Fruit fly (Drosophila melanogaster): ENCODE data around the gene cwo.

DNA sequence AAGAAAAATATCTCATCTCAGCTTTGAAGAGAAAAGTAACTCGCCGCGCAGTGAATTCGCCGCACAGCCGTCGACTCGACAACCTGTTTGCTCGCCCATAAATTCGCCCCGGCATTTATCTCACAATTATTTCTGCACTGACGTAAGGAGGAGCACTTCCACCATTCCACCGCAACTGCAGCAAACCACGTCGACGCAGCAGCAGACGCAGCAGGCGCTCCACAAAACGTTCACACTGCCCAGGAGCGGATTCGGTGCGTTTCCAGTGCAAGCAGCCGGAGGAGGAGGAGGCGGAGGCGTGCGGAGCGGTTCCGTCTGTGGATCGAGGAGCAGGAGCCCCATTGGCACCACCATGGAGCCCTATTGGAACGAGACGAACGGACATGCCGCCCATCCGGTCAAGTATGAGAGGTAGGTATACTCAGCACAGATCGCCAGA lies 988 bp downstream of the cwo start:
- TF ChIP-seq Pif1A (GFP tag; optimal IDR thresholded peaks at IDR 0.05) (no peak), CG14655 (GFP tag; optimal IDR thresholded peaks at IDR 0.05) (no peak), D1 (tag; optimal IDR thresholded peaks at IDR 0.05) (no peak), CG8159 (tag; optimal IDR thresholded peaks at IDR 0.05) (no peak), CG10348 (GFP tag; IDR thresholded peaks at IDR 0.05) (no peak), gl (tag; optimal IDR thresholded peaks at IDR 0.05) (peak; percentile 5), CG32121 (GFP tag; IDR thresholded peaks at IDR 0.05) (no peak)
